Fruit fly (Drosophila melanogaster): Measurements from ENCODE around the gene CG43740.

CG43740 gene

dm6 chrX:10386810-10387340 is 53.4 kb downstream of the CG43740 start (continued):
- no peak for TF ChIP-seq pan (optimal IDR thresholded peaks at IDR 0.05)
- TF ChIP-seq pan (GFP tag; optimal IDR thresholded peaks at IDR 0.05 in 1 of 2, IDR thresholded peaks at IDR 0.05 in 1 of 2) = no peak
- no peak for TF ChIP-seq Dref (GFP tag; IDR thresholded peaks at IDR 0.05)
- TF ChIP-seq CG31224 (GFP tag; IDR thresholded peaks at IDR 0.05) = no peak
- no peak for TF ChIP-seq CG12942 (GFP tag; optimal IDR thresholded peaks at IDR 0.05)
- no peak for TF ChIP-seq toy (GFP tag; IDR thresholded peaks at IDR 0.05)
- no peak for TF ChIP-seq Hr51 (GFP tag; optimal IDR thresholded peaks at IDR 0.05)
- TF ChIP-seq Ptx1 (GFP tag; IDR thresholded peaks at IDR 0.05) = 0 out of 2 replicates have a peak, but pooled peaks have one; percentile 20
- no peak for TF ChIP-seq Hr3 (GFP tag; optimal IDR thresholded peaks at IDR 0.05)
- no peak for TF ChIP-seq dmrt99B (tag; optimal IDR thresholded peaks at IDR 0.05)
- TF ChIP-seq Max (GFP tag; optimal IDR thresholded peaks at IDR 0.05) = no peak
- no peak for TF ChIP-seq Antp (GFP tag; optimal IDR thresholded peaks at IDR 0.05)
- TF ChIP-seq E2f2 (GFP tag; IDR thresholded peaks at IDR 0.05) = no peak
- TF ChIP-seq Vsx1 (GFP tag; optimal IDR thresholded peaks at IDR 0.05) = peak; percentile 23
- no peak for TF ChIP-seq nmo (GFP tag; optimal IDR thresholded peaks at IDR 0.05)
- TF ChIP-seq wor (GFP tag; IDR thresholded peaks at IDR 0.05) = no peak
- no peak for TF ChIP-seq dmrt11E (tag; optimal IDR thresholded peaks at IDR 0.05)
- no peak for TF ChIP-seq gsb-n (tag; optimal IDR thresholded peaks at IDR 0.05)
- no peak for TF ChIP-seq Dbx (GFP tag; IDR thresholded peaks at IDR 0.05)
- no peak for TF ChIP-seq Mad (GFP tag; optimal IDR thresholded peaks at IDR 0.05)
- no peak for TF ChIP-seq Neu2 (GFP tag; optimal IDR thresholded peaks at IDR 0.05; ENCODE audit: borderline replicate concordance)
- no peak for TF ChIP-seq CG4730 (GFP tag; IDR thresholded peaks at IDR 0.05)
- TF ChIP-seq fd64A (GFP tag; optimal IDR thresholded peaks at IDR 0.05) = no peak
- no peak for TF ChIP-seq CG17361 (GFP tag; IDR thresholded peaks at IDR 0.05)
- no peak for TF ChIP-seq Kr (GFP tag; optimal IDR thresholded peaks at IDR 0.05)
- TF ChIP-seq Sox102F (GFP tag; optimal IDR thresholded peaks at IDR 0.05) = no peak
- TF ChIP-seq Scr (GFP tag; IDR thresholded peaks at IDR 0.05; ENCODE audit: partially characterized antibody) = peak; percentile 47; the same call in 1 of the 2 replicates
- TF ChIP-seq C15 (GFP tag; IDR thresholded peaks at IDR 0.05) = no peak
- no peak for TF ChIP-seq CG8290 (GFP tag; optimal IDR thresholded peaks at IDR 0.05)
- TF ChIP-seq CG8290 (tag; optimal IDR thresholded peaks at IDR 0.05) = peak in 1 of 2 experiments; percentile 0
- TF ChIP-seq CG15269 (tag; optimal IDR thresholded peaks at IDR 0.05) = no peak
- no peak for TF ChIP-seq ken (GFP tag; IDR thresholded peaks at IDR 0.05)
- no peak for TF ChIP-seq CG3163 (GFP tag; optimal IDR thresholded peaks at IDR 0.05)
- TF ChIP-seq CG42726 (GFP tag; IDR thresholded peaks at IDR 0.05; ENCODE audit: partially characterized antibody) = no peak
- TF ChIP-seq NFAT (GFP tag; IDR thresholded peaks at IDR 0.05) = no peak
- TF ChIP-seq cwo (GFP tag; optimal IDR thresholded peaks at IDR 0.05) = peak; percentile 10
- TF ChIP-seq Mes4 (GFP tag; optimal IDR thresholded peaks at IDR 0.05) = no peak
- TF ChIP-seq CG8478 (optimal IDR thresholded peaks at IDR 0.05) = no peak
- TF ChIP-seq Dfd (GFP tag; optimal IDR thresholded peaks at IDR 0.05) = no peak
- no peak for TF ChIP-seq CG1792 (GFP tag; optimal IDR thresholded peaks at IDR 0.05)
- peak; percentile 4 for TF ChIP-seq CG13624 (GFP tag; optimal IDR thresholded peaks at IDR 0.05)
- TF ChIP-seq CG8765 (GFP tag; IDR thresholded peaks at IDR 0.05) = no peak
- no peak for TF ChIP-seq emc (GFP tag; optimal IDR thresholded peaks at IDR 0.05)
- no peak for TF ChIP-seq CG3847 (GFP tag; IDR thresholded peaks at IDR 0.05)
- TF ChIP-seq CG17385 (GFP tag; optimal IDR thresholded peaks at IDR 0.05) = no peak
- TF ChIP-seq sug (tag; optimal IDR thresholded peaks at IDR 0.05) = peak; percentile 21
- TF ChIP-seq CG12236 (GFP tag; optimal IDR thresholded peaks at IDR 0.05) = no peak
- no peak for TF ChIP-seq ttk (GFP tag; IDR thresholded peaks at IDR 0.05)
- peak; percentile 20; the same call in 1 of the 2 replicates for TF ChIP-seq lmd (GFP tag; IDR thresholded peaks at IDR 0.05)
- no peak for TF ChIP-seq CG10431 (GFP tag; optimal IDR thresholded peaks at IDR 0.05)
- TF ChIP-seq CG12071 (GFP tag; optimal IDR thresholded peaks at IDR 0.05) = no peak
- no peak for TF ChIP-seq ap (GFP tag; IDR thresholded peaks at IDR 0.05)
- TF ChIP-seq Sry-δ (GFP tag; optimal IDR thresholded peaks at IDR 0.05) = no peak

Data from whole organism, embryonic.